Worm (Caenorhabditis elegans) whole organism, L4/young adult: ENCODE results near the gene dct-1.

Source experiments
- W03F9.2 ChIP-seq: fragments of 150-350 bp; optimal IDR thresholded peaks from 2 replicates; lab custom pipeline; 2014; ENCODE audit warnings: missing biosample characterization, missing genetic modification characterization
- dao-5 ChIP-seq: sonication (generic microtip); optimal IDR thresholded peaks from 2 replicates; lab custom pipeline; 2016; ENCODE audit warnings: missing genotype, missing genetic modification characterization, moderate library complexity, missing compliant biosample characterization
- him-1 ChIP-seq: sonication (generic microtip); optimal IDR thresholded peaks from 2 replicates; lab custom pipeline; 2016; ENCODE audit warnings: missing genotype, missing genetic modification reagents, missing genetic modification characterization, missing compliant biosample characterization

- TF ChIP-seq dao-5 (tag; lab: Kevin White, UChicago): no peak
- no peak for TF ChIP-seq him-1
- no peak for TF ChIP-seq W03F9.2 (tag; lab: Kevin White, UChicago)
Measured at ce11 chrX:7956449-7956848, 2.3 kb downstream of the dct-1 start.
